Fruit fly (Drosophila melanogaster): ENCODE measurements around the gene Dtg.

- TF ChIP-seq Sin3A (optimal IDR thresholded peaks at IDR 0.05) (no peak), h (optimal IDR thresholded peaks at IDR 0.05) (no peak), Myc (optimal IDR thresholded peaks at IDR 0.05) (no peak), psq (optimal IDR thresholded peaks at IDR 0.05) (no peak), insv (optimal IDR thresholded peaks at IDR 0.05) (no peak)
Observed at dm6 chr3R:12676160-12676559, 28.3 kb downstream of the Dtg start, which contains the start of gene CG43630.

All from Kc167 (cell line).